Fruit fly (Drosophila melanogaster) whole organism, embryonic: ENCODE results near the gene CG32195.

Source experiments
- CG14050 ChIP-seq: fragments of 200-800 bp; sonication (Bioruptor generic); IDR thresholded peaks from 3 replicates; pipeline ENCODE4 v1.3.6; 2022; ENCODE audit warnings: missing biosample characterization, missing genetic modification characterization
- Hmx ChIP-seq: fragments of 200-800 bp; sonication (Bioruptor generic); optimal IDR thresholded peaks from 2 replicates; lab custom pipeline; 2016; ENCODE audit warnings: missing biosample characterization, missing genetic modification characterization
- crp ChIP-seq, 2 experiments: fragments of 200-800 bp; sonication (Bioruptor generic); optimal IDR thresholded peaks; 2 replicates in 1 of 2; 3 replicates in 1 of 2; lab custom pipeline; 2017; ENCODE audit warnings: missing biosample characterization in 2 of 2, missing genetic modification characterization in 2 of 2, mild to moderate bottlenecking in 1 of 2, moderate library complexity in 1 of 2
- sna ChIP-seq: fragments of 200-800 bp; sonication (Bioruptor generic); IDR thresholded peaks from 2 replicates; pipeline ENCODE4 v1.3.6; 2022; ENCODE audit warnings: missing biosample characterization, missing genetic modification characterization; ENCODE audit not compliant: partially characterized antibody
- trem ChIP-seq: fragments of 200-800 bp; optimal IDR thresholded peaks from 3 replicates; lab custom pipeline; 2019; ENCODE audit warnings: missing biosample characterization, mild to moderate bottlenecking, missing genetic modification characterization, moderate library complexity

DNA sequence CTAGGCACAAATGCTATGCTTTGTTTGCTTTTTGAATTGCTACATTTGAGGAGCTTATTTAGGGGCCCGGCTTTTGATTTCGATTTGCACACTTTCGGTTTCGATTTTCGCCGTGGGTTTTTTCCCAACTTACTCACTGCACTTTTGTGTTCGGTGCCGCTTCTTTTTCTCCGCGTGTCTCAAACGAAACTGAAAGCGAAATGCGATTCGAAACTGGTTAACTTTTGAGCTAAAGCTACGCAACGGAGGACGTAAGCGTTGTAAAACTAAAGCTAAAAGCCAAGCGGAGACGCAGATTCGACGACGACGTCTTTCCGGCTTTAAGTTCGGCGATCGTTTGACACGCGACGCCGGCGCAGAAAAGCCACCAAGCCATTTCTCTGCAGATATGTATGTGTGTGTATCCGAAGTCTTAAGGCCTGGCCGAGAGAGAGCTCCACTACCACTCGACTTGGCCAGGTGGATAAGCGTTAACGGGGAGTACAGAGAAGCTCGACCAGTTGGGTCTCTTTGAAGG is 49.5 kb downstream of the CG32195 start, which contains the start of gene CG13699:
- TF ChIP-seq Hmx (GFP tag; lab: Kevin White, UChicago) (no peak), crp (GFP tag; optimal IDR thresholded peaks at IDR 0.05; lab: Kevin White, UChicago) (no peak), sna (no peak), trem (tag; lab: Kevin White, UChicago) (no peak), CG14050 (GFP tag; lab: Robert Waterston, UW) (no peak)
